Fruit fly (Drosophila melanogaster) whole organism, pupa: ENCODE results near the gene rpr.

Source experiments
- CG10348 ChIP-seq: fragments of 200-800 bp; sonication (Bioruptor generic); IDR thresholded peaks from 2 replicates; pipeline ENCODE4 v1.3.6; 2022; ENCODE audit warnings: missing biosample characterization, missing genetic modification characterization
- CG12605 ChIP-seq: fragments of 200-800 bp; sonication (Bioruptor generic); IDR thresholded peaks from 2 replicates; pipeline ENCODE4 v1.3.6; 2022; ENCODE audit warnings: missing biosample characterization, missing genetic modification characterization
- CG32121 ChIP-seq: fragments of 200-800 bp; sonication (Bioruptor generic); IDR thresholded peaks from 2 replicates; pipeline ENCODE4 v1.3.6; 2022; ENCODE audit warnings: missing biosample characterization, missing genetic modification characterization
- CG8301 ChIP-seq: fragments of 200-800 bp; sonication (Bioruptor generic); optimal IDR thresholded peaks from 2 replicates; lab custom pipeline; 2018; ENCODE audit warnings: missing biosample characterization, mild to moderate bottlenecking, missing genetic modification characterization
- D1 ChIP-seq: fragments of 200-800 bp; sonication (Bioruptor generic); optimal IDR thresholded peaks from 2 replicates; lab custom pipeline; 2018; ENCODE audit warnings: missing biosample characterization, mild to moderate bottlenecking, missing genetic modification characterization, moderate library complexity
- EcR ChIP-seq: fragments of 200-800 bp; sonication (Bioruptor generic); optimal IDR thresholded peaks from 3 replicates; lab custom pipeline; 2019; ENCODE audit warnings: missing biosample characterization, missing genetic modification characterization, mild to moderate bottlenecking, moderate library complexity, missing genetic modification reagents
- Ets98B ChIP-seq: fragments of 200-800 bp; sonication (Bioruptor generic); IDR thresholded peaks from 2 replicates; pipeline ENCODE4 v1.3.6; 2022; ENCODE audit warnings: missing biosample characterization, missing genetic modification characterization
- Pif1A ChIP-seq: fragments of 200-800 bp; sonication (Bioruptor generic); optimal IDR thresholded peaks from 3 replicates; lab custom pipeline; 2016; ENCODE audit warnings: missing biosample characterization, missing genetic modification characterization
- Pif1B ChIP-seq: fragments of 200-800 bp; sonication (Bioruptor generic); optimal IDR thresholded peaks from 3 replicates; lab custom pipeline; 2016; ENCODE audit warnings: missing biosample characterization, missing genetic modification characterization
- Snoo ChIP-seq: fragments of 200-800 bp; sonication (Bioruptor generic); optimal IDR thresholded peaks from 3 replicates; lab custom pipeline; 2017; ENCODE audit warnings: missing biosample characterization, mild to moderate bottlenecking, missing genetic modification characterization, inconsistent platforms
- fd96Ca ChIP-seq: fragments of 200-800 bp; sonication (Bioruptor generic); IDR thresholded peaks from 3 replicates; pipeline ENCODE4 v1.3.6; 2022; ENCODE audit warnings: missing biosample characterization, missing genetic modification characterization
- rn ChIP-seq: fragments of 200-800 bp; sonication (Bioruptor generic); IDR thresholded peaks from 2 replicates; pipeline ENCODE4 v1.3.6; 2022; ENCODE audit warnings: missing biosample characterization, missing genetic modification characterization

rpr gene

dm6 chr3L:18348040-18348439 lies 50.2 kb downstream of the rpr start:
- TF ChIP-seq EcR (GFP tag; lab: Kevin White, UChicago) (no peak), rn (GFP tag; lab: Robert Waterston, UW) (no peak), CG10348 (GFP tag; lab: Robert Waterston, UW) (no peak), Pif1A (GFP tag; lab: Kevin White, UChicago) (no peak), fd96Ca (GFP tag; lab: Robert Waterston, UW) (no peak), Pif1B (no peak), Snoo (tag; lab: Kevin White, UChicago) (no peak), CG32121 (GFP tag; lab: Robert Waterston, UW) (no peak), CG12605 (GFP tag; lab: Robert Waterston, UW) (no peak), D1 (tag; lab: Kevin White, UChicago) (no peak), Ets98B (GFP tag; lab: Robert Waterston, UW) (no peak), CG8301 (tag; lab: Kevin White, UChicago) (no peak)
